Fruit fly (Drosophila melanogaster): ENCODE data around the gene CG46468.
A peak's percentile ranks its signal among the peaks of the same experiment; 100 is the strongest.

Gene CG46468

dm6 chr2L:9613922-9614321 lies 48.7 kb upstream of the CG46468 start (continued):
- TF ChIP-seq mam (GFP tag; optimal IDR thresholded peaks at IDR 0.05) (peak; percentile 22), bbx (GFP tag; IDR thresholded peaks at IDR 0.05; ENCODE audit: partially characterized antibody) (no peak), YL-1 (GFP tag; optimal IDR thresholded peaks at IDR 0.05) (no peak), CG13894 (tag; optimal IDR thresholded peaks at IDR 0.05) (peak; percentile 56), Camta (GFP tag; optimal IDR thresholded peaks at IDR 0.05) (no peak), Kr (GFP tag; optimal IDR thresholded peaks at IDR 0.05) (no peak), en (GFP tag; optimal IDR thresholded peaks at IDR 0.05) (no peak), CG2712 (tag; optimal IDR thresholded peaks at IDR 0.05) (peak; percentile 35), CG15269 (tag; optimal IDR thresholded peaks at IDR 0.05) (peak; percentile 30), CG11695 (GFP tag; IDR thresholded peaks at IDR 0.05) (peak; percentile 98), CG30403 (GFP tag; optimal IDR thresholded peaks at IDR 0.05) (no peak), Mad (GFP tag; optimal IDR thresholded peaks at IDR 0.05) (no peak), nau (GFP tag; optimal IDR thresholded peaks at IDR 0.05) (no peak), Nf-YC (tag; optimal IDR thresholded peaks at IDR 0.05) (no peak), Opbp (GFP tag; IDR thresholded peaks at IDR 0.05; ENCODE audit: partially characterized antibody) (no peak), CG3995 (GFP tag; optimal IDR thresholded peaks at IDR 0.05) (no peak), bigmax (GFP tag; optimal IDR thresholded peaks at IDR 0.05) (peak; percentile 83), CG16815 (GFP tag; optimal IDR thresholded peaks at IDR 0.05) (no peak), Gsc (GFP tag; IDR thresholded peaks at IDR 0.05) (no peak), kay (GFP tag; optimal IDR thresholded peaks at IDR 0.05) (peak; percentile 21), sna (GFP tag; IDR thresholded peaks at IDR 0.05; ENCODE audit: partially characterized antibody) (no peak), Max (GFP tag; optimal IDR thresholded peaks at IDR 0.05) (peak; percentile 18), Sry-δ (GFP tag; optimal IDR thresholded peaks at IDR 0.05) (no peak), eve (GFP tag; optimal IDR thresholded peaks at IDR 0.05) (no peak), trh (GFP tag; optimal IDR thresholded peaks at IDR 0.05) (no peak), fd3F (GFP tag; optimal IDR thresholded peaks at IDR 0.05) (no peak), p53 (GFP tag; optimal IDR thresholded peaks at IDR 0.05) (no peak), lilli (GFP tag; optimal IDR thresholded peaks at IDR 0.05) (peak; percentile 22), sens-2 (GFP tag; IDR thresholded peaks at IDR 0.05) (no peak), CG6765 (GFP tag; optimal IDR thresholded peaks at IDR 0.05) (no peak), MTF-1 (GFP tag; optimal IDR thresholded peaks at IDR 0.05; ENCODE audit: borderline replicate concordance) (peak; percentile 8), CG1792 (GFP tag; optimal IDR thresholded peaks at IDR 0.05) (no peak), CG11247 (GFP tag; IDR thresholded peaks at IDR 0.05) (no peak), Atf6 (GFP tag; IDR thresholded peaks at IDR 0.05) (0 out of 2 replicates have a peak, but pooled peaks have one; percentile 22), CG2120 (GFP tag; optimal IDR thresholded peaks at IDR 0.05) (peak; percentile 9), bab2 (GFP tag; optimal IDR thresholded peaks at IDR 0.05) (peak; percentile 18), Six4 (GFP tag; optimal IDR thresholded peaks at IDR 0.05) (peak; percentile 9), cato (GFP tag; optimal IDR thresholded peaks at IDR 0.05; ENCODE audit: borderline replicate concordance) (no peak), az2 (GFP tag; optimal IDR thresholded peaks at IDR 0.05) (peak; percentile 23), CG2678 (tag; optimal IDR thresholded peaks at IDR 0.05) (peak; percentile 47), maf-S (GFP tag; optimal IDR thresholded peaks at IDR 0.05) (no peak), sens (GFP tag) (peak; percentile 88), CG31388 (GFP tag; optimal IDR thresholded peaks at IDR 0.05) (no peak), br (optimal IDR thresholded peaks at IDR 0.05) (no peak), CG13287 (GFP tag; IDR thresholded peaks at IDR 0.05; ENCODE audit: partially characterized antibody) (no peak), crp (GFP tag; optimal IDR thresholded peaks at IDR 0.05) (no peak), wdn (GFP tag; IDR thresholded peaks at IDR 0.05) (no peak), CG32772 (GFP tag; IDR thresholded peaks at IDR 0.05) (no peak), CG1024 (GFP tag; IDR thresholded peaks at IDR 0.05) (no peak)
